Worm (Caenorhabditis elegans) whole organism, late embryonic: ENCODE data around the gene srd-30.

ENCODE experiments used
- C08G9.2 ChIP-seq: sonication (generic microtip); optimal IDR thresholded peaks from 2 replicates; lab custom pipeline; 2016; ENCODE audit warnings: mild to moderate bottlenecking, missing genetic modification characterization, moderate library complexity, missing compliant biosample characterization
- C38D4.7 ChIP-seq: fragments of 200-800 bp; sonication (Bioruptor generic); optimal IDR thresholded peaks from 2 replicates; lab custom pipeline; 2018; ENCODE audit warnings: mild to moderate bottlenecking, missing genetic modification characterization, moderate library complexity, missing compliant biosample characterization
- K02D7.2 ChIP-seq: sonication (generic microtip); optimal IDR thresholded peaks from 2 replicates; lab custom pipeline; 2017; ENCODE audit warnings: mild to moderate bottlenecking, missing genetic modification characterization, missing compliant biosample characterization
- K09A11.1 ChIP-seq: sonication (generic microtip); optimal IDR thresholded peaks from 2 replicates; lab custom pipeline; 2017; ENCODE audit warnings: antibody characterized with exemption, mild to moderate bottlenecking, missing genetic modification characterization, missing compliant biosample characterization; ENCODE audit not compliant: insufficient read depth
- T23F11.4 ChIP-seq: fragments of 200-800 bp; sonication (Bioruptor generic); optimal IDR thresholded peaks from 2 replicates; lab custom pipeline; 2018; ENCODE audit warnings: mild to moderate bottlenecking, missing genetic modification characterization, missing compliant biosample characterization
- ceh-14 ChIP-seq: sonication (generic microtip); optimal IDR thresholded peaks from 2 replicates; lab custom pipeline; 2016; ENCODE audit warnings: missing genotype, missing genetic modification characterization, missing compliant biosample characterization
- ceh-2 ChIP-seq: sonication (generic microtip); optimal IDR thresholded peaks from 2 replicates; lab custom pipeline; 2016; ENCODE audit warnings: missing genotype, missing genetic modification characterization, missing compliant biosample characterization
- ceh-24 ChIP-seq: sonication (generic microtip); optimal IDR thresholded peaks from 2 replicates; lab custom pipeline; 2016; ENCODE audit warnings: mild to moderate bottlenecking, missing genetic modification characterization, missing compliant biosample characterization
- ceh-48 ChIP-seq: sonication (generic microtip); optimal IDR thresholded peaks from 2 replicates; lab custom pipeline; 2016; ENCODE audit warnings: missing genetic modification characterization, inconsistent platforms, missing compliant biosample characterization
- dmd-4 ChIP-seq: sonication (generic microtip); optimal IDR thresholded peaks from 2 replicates; lab custom pipeline; 2016; ENCODE audit warnings: borderline replicate concordance, missing genetic modification characterization, missing compliant biosample characterization
- elt-2 ChIP-seq: sonication (generic microtip); optimal IDR thresholded peaks from 2 replicates; lab custom pipeline; 2016; ENCODE audit warnings: missing genetic modification reagents, missing genetic modification characterization, missing compliant biosample characterization
- eyg-1 ChIP-seq: sonication (generic microtip); optimal IDR thresholded peaks from 2 replicates; lab custom pipeline; 2016; ENCODE audit warnings: missing genotype, missing genetic modification characterization, missing compliant biosample characterization
- fkh-6 ChIP-seq: sonication (generic microtip); optimal IDR thresholded peaks from 2 replicates; lab custom pipeline; 2016; ENCODE audit warnings: missing genetic modification characterization, missing compliant biosample characterization
- gmeb-2 ChIP-seq: sonication (generic microtip); optimal IDR thresholded peaks from 2 replicates; lab custom pipeline; 2016; ENCODE audit warnings: missing genetic modification characterization, inconsistent platforms, missing compliant biosample characterization
- hlh-13 ChIP-seq: fragments of 200-800 bp; sonication (Bioruptor generic); optimal IDR thresholded peaks from 2 replicates; lab custom pipeline; 2018; ENCODE audit warnings: mild to moderate bottlenecking, missing genetic modification characterization, missing compliant biosample characterization
- hlh-30 ChIP-seq: sonication (generic microtip); optimal IDR thresholded peaks from 2 replicates; lab custom pipeline; 2017; ENCODE audit warnings: antibody characterized with exemption, missing genetic modification characterization, missing compliant biosample characterization; ENCODE audit not compliant: insufficient read depth
- lim-6 ChIP-seq: sonication (generic microtip); optimal IDR thresholded peaks from 2 replicates; lab custom pipeline; 2016; ENCODE audit warnings: missing genetic modification characterization, missing compliant biosample characterization
- lin-11 ChIP-seq: fragments of 200-800 bp; sonication (Bioruptor generic); optimal IDR thresholded peaks from 2 replicates; lab custom pipeline; 2018; ENCODE audit warnings: mild to moderate bottlenecking, missing genetic modification characterization, missing compliant biosample characterization
- nhr-11 ChIP-seq: fragments of 150-350 bp; optimal IDR thresholded peaks from 2 replicates; lab custom pipeline; 2014; ENCODE audit warnings: missing biosample characterization, missing genetic modification characterization
- npax-4 ChIP-seq: sonication (generic microtip); optimal IDR thresholded peaks from 2 replicates; lab custom pipeline; 2016; ENCODE audit warnings: missing genetic modification characterization, missing compliant biosample characterization
- pat-9 ChIP-seq: fragments of 200-800 bp; sonication (Bioruptor generic); optimal IDR thresholded peaks from 2 replicates; lab custom pipeline; 2018; ENCODE audit warnings: mild to moderate bottlenecking, missing genetic modification characterization, moderate library complexity, missing compliant biosample characterization
- pha-2 ChIP-seq: sonication (generic microtip); optimal IDR thresholded peaks from 2 replicates; lab custom pipeline; 2017; ENCODE audit warnings: mild to moderate bottlenecking, missing genetic modification characterization, missing compliant biosample characterization
- pqm-1 ChIP-seq: sonication (generic microtip); optimal IDR thresholded peaks from 2 replicates; lab custom pipeline; 2016; ENCODE audit warnings: missing genetic modification characterization, missing compliant biosample characterization
- sdc-2 ChIP-seq: sonication (generic microtip); optimal IDR thresholded peaks from 2 replicates; lab custom pipeline; 2016; ENCODE audit warnings: missing genotype, missing genetic modification characterization, missing compliant biosample characterization
- sox-2 ChIP-seq: fragments of 200-800 bp; sonication (Bioruptor generic); IDR thresholded peaks from 2 replicates; pipeline ENCODE4 v1.3.6; 2022; ENCODE audit warnings: missing genetic modification reagents, missing genetic modification characterization, missing compliant biosample characterization
- sox-4 ChIP-seq: sonication (generic microtip); optimal IDR thresholded peaks from 2 replicates; lab custom pipeline; 2017; ENCODE audit warnings: mild to moderate bottlenecking, missing genetic modification characterization, inconsistent platforms, missing compliant biosample characterization
- ttx-3 ChIP-seq: sonication (generic microtip); optimal IDR thresholded peaks from 2 replicates; lab custom pipeline; 2016; ENCODE audit warnings: missing genetic modification reagents, missing genetic modification characterization, missing compliant biosample characterization
- unc-86 ChIP-seq: sonication (generic microtip); optimal IDR thresholded peaks from 2 replicates; lab custom pipeline; 2016; ENCODE audit warnings: missing genetic modification characterization, missing compliant biosample characterization
- zip-5 ChIP-seq: sonication (generic microtip); optimal IDR thresholded peaks from 2 replicates; lab custom pipeline; 2016; ENCODE audit warnings: missing genetic modification characterization, missing compliant biosample characterization
- ztf-16 ChIP-seq: sonication (generic microtip); optimal IDR thresholded peaks from 2 replicates; lab custom pipeline; 2017; ENCODE audit warnings: missing genetic modification characterization, missing compliant biosample characterization

Gene srd-30

DNA sequence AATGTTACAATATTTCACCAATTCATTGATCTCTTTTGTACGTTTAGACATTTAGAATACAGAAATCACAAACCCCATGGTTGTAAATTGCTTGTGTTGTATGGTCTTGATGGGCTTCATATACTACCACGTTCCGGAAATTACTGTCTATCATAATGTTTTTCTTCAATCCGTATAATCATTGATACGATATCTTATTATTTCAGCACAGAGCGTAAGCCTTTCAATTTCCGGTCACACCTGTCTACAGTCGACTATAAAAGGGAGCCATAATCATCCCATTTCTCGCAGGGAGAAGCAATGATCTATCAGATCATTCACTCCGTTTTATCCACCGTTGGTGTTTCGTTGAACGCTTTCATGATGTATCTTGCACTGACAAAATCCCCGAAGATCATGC is at the start of gene srd-30:
srd-30 (plus strand) TSS at position 301 of the 400 bp plus-strand sequence.
- no peak for TF ChIP-seq eyg-1 (tag; lab: Kevin White, UChicago)
- no peak for TF ChIP-seq C08G9.2 (tag; lab: Kevin White, UChicago)
- no peak for TF ChIP-seq npax-4 (tag; lab: Kevin White, UChicago)

DNA sequence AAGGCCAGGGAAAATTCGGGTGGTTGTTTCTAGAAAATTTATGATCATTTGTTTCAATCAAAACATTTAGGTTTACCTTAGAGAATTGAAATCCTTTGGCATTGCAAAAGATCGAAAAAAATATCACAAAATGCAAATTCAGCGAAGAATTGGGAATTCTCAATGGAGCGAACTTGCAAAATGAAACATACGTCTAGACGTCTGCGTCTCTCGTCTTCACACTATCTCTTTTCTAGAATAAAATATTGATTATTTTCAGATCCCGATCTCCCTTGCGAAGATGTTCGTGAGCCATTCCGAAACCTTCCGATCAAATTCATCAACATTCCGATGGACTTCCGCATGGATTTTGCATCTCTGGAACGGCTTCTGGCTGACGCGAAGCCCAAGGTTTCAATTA is 49.2 kb upstream of the srd-30 start, which contains the start of gene ets-6:
ets-6 (minus strand) TSS at position 169 of the 400 bp plus-strand sequence.
- TF ChIP-seq ceh-48 (tag; lab: Kevin White, UChicago) (peak; percentile 85), sox-2 (no peak)

DNA sequence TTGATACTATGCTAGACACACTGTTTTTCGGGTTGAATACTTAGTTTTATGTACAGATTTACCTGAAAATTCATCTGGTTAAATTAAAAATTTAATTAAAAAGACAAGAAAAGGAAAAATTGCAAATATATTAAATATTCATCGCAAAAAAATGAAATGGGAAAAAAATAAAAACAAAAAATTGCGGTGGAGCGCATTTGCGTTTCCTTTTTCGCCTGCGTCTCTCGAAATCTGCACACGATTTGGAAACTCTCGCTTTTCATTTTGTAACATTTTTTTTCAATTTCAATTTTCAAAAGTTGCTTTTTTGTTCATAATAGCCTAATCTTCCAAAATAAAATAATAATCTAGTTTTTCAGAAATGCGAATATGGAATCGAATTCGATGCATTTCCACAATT is 42.0 kb upstream of the srd-30 start, which contains the start of the genes F19F10.11 and C50E3.5:
F19F10.11 (minus strand) TSS at position 68 of the 400 bp plus-strand sequence.
C50E3.5 (plus strand) TSS at position 360 of the 400 bp plus-strand sequence.
- TF ChIP-seq ceh-14 (peak; percentile 6), pqm-1 (tag; lab: Kevin White, UChicago) (no peak)

DNA sequence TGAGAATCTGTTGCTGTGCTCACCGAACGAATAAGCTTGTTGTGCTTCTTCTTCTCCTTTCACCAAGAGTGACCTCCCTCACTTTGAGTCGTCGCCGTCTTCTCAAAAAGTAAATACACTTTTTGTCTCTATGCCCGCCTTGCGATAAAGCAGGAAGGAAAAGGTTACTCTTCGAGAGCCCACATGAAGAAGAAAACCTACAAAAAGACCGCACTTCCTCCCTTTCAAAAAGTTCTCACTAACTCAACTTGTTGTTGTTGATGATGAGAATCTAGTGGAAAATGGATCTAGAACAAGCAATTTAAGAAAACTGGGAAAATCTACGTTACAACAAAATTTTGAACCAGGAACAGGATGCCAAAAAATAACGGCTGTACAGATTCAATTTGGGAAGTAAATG is 39.1 kb upstream of the srd-30 start, which contains the start of gene C50E3.6:
C50E3.6 (minus strand) TSS at position 101 of the 400 bp plus-strand sequence.
- TF ChIP-seq ceh-2 (tag; lab: Kevin White, UChicago) (no peak), hlh-13 (GFP tag; lab: Kevin White, UChicago) (no peak), lim-6 (tag; lab: Kevin White, UChicago) (no peak), ceh-24 (tag; lab: Kevin White, UChicago) (no peak), zip-5 (tag; lab: Kevin White, UChicago) (no peak), C38D4.7 (GFP tag; lab: Kevin White, UChicago) (no peak), C08G9.2 (tag; lab: Kevin White, UChicago) (no peak), hlh-30 (tag; lab: Kevin White, UChicago) (no peak), K02D7.2 (tag; lab: Kevin White, UChicago) (no peak)

DNA sequence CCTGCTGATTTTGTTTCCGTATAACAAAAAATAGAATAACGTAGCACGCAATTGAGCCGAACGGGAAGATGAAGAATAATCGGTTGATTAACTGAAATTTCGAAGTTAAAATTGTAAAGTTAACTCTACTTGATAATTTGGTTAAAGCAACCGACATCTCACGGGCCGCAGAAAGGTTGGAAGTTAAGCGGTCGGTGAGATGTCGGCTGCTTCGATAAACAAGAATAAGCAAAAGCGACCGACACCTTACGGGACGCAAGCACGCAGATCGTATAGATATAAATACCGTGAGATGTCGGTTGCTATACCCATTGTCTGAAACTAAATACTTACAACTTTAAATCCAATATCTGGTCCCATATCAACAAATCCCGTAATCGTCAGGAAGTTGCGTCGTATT is 34.5 kb upstream of the srd-30 start:
- TF ChIP-seq hlh-13 (GFP tag; lab: Kevin White, UChicago): no peak
- no peak for TF ChIP-seq pat-9 (tag; lab: Kevin White, UChicago)
- TF ChIP-seq ztf-16 (tag; lab: Kevin White, UChicago): no peak
- TF ChIP-seq gmeb-2: no peak
- no peak for TF ChIP-seq zip-5 (tag; lab: Kevin White, UChicago)
- TF ChIP-seq K09A11.1 (tag; lab: Kevin White, UChicago): no peak
- no peak for TF ChIP-seq lim-6 (tag; lab: Kevin White, UChicago)
- TF ChIP-seq unc-86: no peak
- no peak for TF ChIP-seq lin-11 (tag; lab: Kevin White, UChicago)

DNA sequence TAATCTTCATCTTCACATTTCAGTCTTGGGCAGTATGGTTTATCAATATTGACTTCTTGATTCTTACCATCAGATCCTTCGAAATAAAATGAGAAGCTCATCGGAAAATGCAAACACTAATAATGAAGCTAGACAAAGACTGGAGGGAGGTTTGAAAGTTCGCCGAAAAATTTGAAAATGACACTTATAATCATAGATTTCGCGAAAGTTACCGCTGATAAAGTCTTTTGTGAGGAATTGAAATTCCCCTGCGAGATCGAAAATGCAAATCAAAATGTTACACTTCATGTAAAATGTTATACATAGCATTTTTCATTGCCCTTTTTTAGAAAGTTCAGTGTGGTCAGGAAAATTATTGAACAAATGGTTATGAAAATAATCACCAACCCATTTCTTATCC is 31.3 kb upstream of the srd-30 start, which contains the start of gene C50E3.7:
C50E3.7 (minus strand) TSS at position 101 of the 400 bp plus-strand sequence.
- TF ChIP-seq dmd-4 (tag; lab: Kevin White, UChicago) (no peak), hlh-30 (tag; lab: Kevin White, UChicago) (no peak), C08G9.2 (tag; lab: Kevin White, UChicago) (no peak), pha-2 (no peak), T23F11.4 (GFP tag; lab: Kevin White, UChicago) (no peak), sox-4 (tag; lab: Kevin White, UChicago) (no peak), ttx-3 (tag; lab: Kevin White, UChicago) (no peak), sox-2 (no peak), fkh-6 (no peak), nhr-11 (tag; lab: Kevin White, UChicago) (no peak), sdc-2 (tag; lab: Kevin White, UChicago) (no peak), elt-2 (no peak), ceh-2 (tag; lab: Kevin White, UChicago) (no peak), lim-6 (tag; lab: Kevin White, UChicago) (no peak)
